Worm (Caenorhabditis elegans) whole organism, midembryonic: Measurements from ENCODE around the gene fax-1.

Source experiments
- cog-1 ChIP-seq: sonication (generic microtip); optimal IDR thresholded peaks from 2 replicates; lab custom pipeline; 2016; ENCODE audit warnings: missing genetic modification characterization, missing compliant biosample characterization
- klf-2 ChIP-seq: fragments of 200-800 bp; sonication (Bioruptor generic); conservative IDR thresholded peaks from 2 replicates; pipeline ENCODE4 v1.3.6; 2022; ENCODE audit warnings: missing genetic modification reagents, missing genetic modification characterization, missing compliant biosample characterization
- ref-1 ChIP-seq: fragments of 200-800 bp; sonication (Bioruptor generic); conservative IDR thresholded peaks from 2 replicates; pipeline ENCODE4 v1.3.6; 2022; ENCODE audit warnings: missing genetic modification reagents, missing genetic modification characterization, missing compliant biosample characterization

- TF ChIP-seq cog-1 (no peak), ref-1 (GFP tag; lab: Robert Waterston, UW) (no peak), klf-2 (GFP tag; lab: Robert Waterston, UW) (no peak)
Measured at ce11 chrX:3155111-3155843, 43.9 kb downstream of the fax-1 start.
